Worm (Caenorhabditis elegans) whole organism, L2 larva: ENCODE measurements around the gene W09C2.10.

Experiments
- C34F6.9 ChIP-seq: fragments of 150-350 bp; optimal IDR thresholded peaks from 2 replicates; lab custom pipeline; 2014; ENCODE audit warnings: missing biosample characterization, missing genetic modification characterization
- F13H6.1 ChIP-seq: sonication (generic microtip); optimal IDR thresholded peaks from 2 replicates; lab custom pipeline; 2016; ENCODE audit warnings: missing genetic modification characterization, missing compliant biosample characterization
- R02D3.7 ChIP-seq: fragments of 150-350 bp; optimal IDR thresholded peaks from 2 replicates; lab custom pipeline; 2014; ENCODE audit warnings: missing biosample characterization, missing genetic modification characterization
- ZK546.5 ChIP-seq: sonication (generic microtip); optimal IDR thresholded peaks from 2 replicates; lab custom pipeline; 2017; ENCODE audit warnings: missing biosample characterization, missing genetic modification characterization
- aly-2 ChIP-seq: fragments of 150-350 bp; optimal IDR thresholded peaks from 2 replicates; lab custom pipeline; 2014; ENCODE audit warnings: missing biosample characterization, missing genetic modification characterization
- ama-1 ChIP-seq: fragments of 150-350 bp; optimal IDR thresholded peaks from 2 replicates; lab custom pipeline; 2018; ENCODE audit warnings: inconsistent platforms
- blmp-1 ChIP-seq: sonication (generic microtip); optimal IDR thresholded peaks from 2 replicates; lab custom pipeline; 2017; ENCODE audit warnings: missing genetic modification characterization, mild to moderate bottlenecking, missing compliant biosample characterization, antibody characterized with exemption, moderate library complexity; ENCODE audit not compliant: insufficient read depth
- ceh-16 ChIP-seq: fragments of 150-350 bp; optimal IDR thresholded peaks from 2 replicates; lab custom pipeline; 2014; ENCODE audit warnings: missing biosample characterization, missing genetic modification characterization
- ceh-82 ChIP-seq: fragments of 150-350 bp; optimal IDR thresholded peaks from 2 replicates; lab custom pipeline; 2014; ENCODE audit warnings: missing biosample characterization, missing genetic modification characterization
- crh-2 ChIP-seq: sonication (generic microtip); optimal IDR thresholded peaks from 2 replicates; lab custom pipeline; 2017; ENCODE audit warnings: missing biosample characterization, missing genetic modification characterization
- egl-27 ChIP-seq: sonication (generic microtip); optimal IDR thresholded peaks from 3 replicates; lab custom pipeline; 2017; ENCODE audit warnings: missing biosample characterization, missing genetic modification reagents, missing genetic modification characterization
- elt-1 ChIP-seq: fragments of 150-350 bp; optimal IDR thresholded peaks from 2 replicates; lab custom pipeline; 2014; ENCODE audit warnings: missing biosample characterization, missing genetic modification characterization
- elt-3 ChIP-seq: sonication (generic microtip); optimal IDR thresholded peaks from 2 replicates; lab custom pipeline; 2017; ENCODE audit warnings: missing biosample characterization, missing genetic modification characterization
- fos-1 ChIP-seq: fragments of 150-350 bp; optimal IDR thresholded peaks from 2 replicates; lab custom pipeline; 2014; ENCODE audit warnings: missing biosample characterization, missing genetic modification characterization
- lin-11 ChIP-seq: fragments of 150-350 bp; sonication (generic microtip); optimal IDR thresholded peaks from 2 replicates; lab custom pipeline; 2014; ENCODE audit warnings: missing biosample characterization, missing genetic modification characterization, inconsistent platforms, mixed read lengths
- lsy-2 ChIP-seq, 2 experiments: fragments of 150-350 bp in 1 of 2; sonication (generic microtip) in 1 of 2; optimal IDR thresholded peaks; 2 replicates each; lab custom pipeline; 2014 to 2017; ENCODE audit warnings: missing biosample characterization in 2 of 2, missing genetic modification characterization in 2 of 2
- mbf-1 ChIP-seq: sonication (generic microtip); optimal IDR thresholded peaks from 2 replicates; lab custom pipeline; 2017; ENCODE audit warnings: missing biosample characterization, missing genetic modification characterization
- mdl-1 ChIP-seq, 2 experiments: fragments of 150-350 bp in 1 of 2; sonication (generic microtip) in 1 of 2; optimal IDR thresholded peaks; 2 replicates each; lab custom pipeline; 2017; ENCODE audit warnings: missing biosample characterization in 2 of 2, missing genetic modification characterization in 2 of 2
- nhr-10 ChIP-seq: sonication (generic microtip); optimal IDR thresholded peaks from 2 replicates; lab custom pipeline; 2017; ENCODE audit warnings: missing biosample characterization, missing genetic modification characterization
- nhr-12 ChIP-seq: fragments of 150-350 bp; optimal IDR thresholded peaks from 2 replicates; lab custom pipeline; 2014; ENCODE audit warnings: missing biosample characterization, missing genetic modification characterization
- nhr-129 ChIP-seq: fragments of 150-350 bp; optimal IDR thresholded peaks from 2 replicates; lab custom pipeline; 2014; ENCODE audit warnings: missing biosample characterization, missing genetic modification characterization
- nhr-23 ChIP-seq: fragments of 150-350 bp; optimal IDR thresholded peaks from 2 replicates; lab custom pipeline; 2014; ENCODE audit warnings: missing biosample characterization, missing genetic modification reagents, missing genetic modification characterization
- nhr-25 ChIP-seq: fragments of 150-350 bp; sonication (generic microtip); optimal IDR thresholded peaks from 3 replicates; lab custom pipeline; 2014; ENCODE audit warnings: missing biosample characterization, missing genetic modification characterization
- nhr-6 ChIP-seq: fragments of 150-350 bp; optimal IDR thresholded peaks from 2 replicates; lab custom pipeline; 2014; ENCODE audit warnings: missing biosample characterization, missing genetic modification characterization
- nhr-77 ChIP-seq: fragments of 150-350 bp; optimal IDR thresholded peaks from 2 replicates; lab custom pipeline; 2014; ENCODE audit warnings: missing biosample characterization, missing genetic modification characterization
- skn-1 ChIP-seq: sonication (generic microtip); optimal IDR thresholded peaks from 2 replicates; lab custom pipeline; 2017; ENCODE audit warnings: missing biosample characterization, missing genetic modification characterization
- sma-3 ChIP-seq: sonication (generic microtip); optimal IDR thresholded peaks from 2 replicates; lab custom pipeline; 2016; ENCODE audit warnings: missing genetic modification reagents, missing genetic modification characterization, missing compliant biosample characterization
- sma-9 ChIP-seq, 2 experiments: fragments of 150-350 bp in 1 of 2; sonication (generic microtip) in 1 of 2; optimal IDR thresholded peaks; 2 replicates each; lab custom pipeline; 2014 to 2016; ENCODE audit warnings: missing genetic modification characterization in 2 of 2, mild to moderate bottlenecking in 1 of 2, missing biosample characterization in 1 of 2, missing compliant biosample characterization in 1 of 2, missing genetic modification reagents in 1 of 2, moderate library complexity in 1 of 2
- unc-62 ChIP-seq: fragments of 150-350 bp; optimal IDR thresholded peaks from 2 replicates; lab custom pipeline; 2014; ENCODE audit warnings: missing biosample characterization, missing genetic modification reagents, missing genetic modification characterization
- zag-1 ChIP-seq: fragments of 150-350 bp; optimal IDR thresholded peaks from 2 replicates; lab custom pipeline; 2014; ENCODE audit warnings: missing biosample characterization, missing genetic modification characterization
- ztf-1 ChIP-seq: fragments of 200-800 bp; sonication (Bioruptor generic); conservative IDR thresholded peaks from 2 replicates; pipeline ENCODE4 v1.3.6; 2022; ENCODE audit warnings: missing genetic modification characterization, missing compliant biosample characterization
- ztf-4 ChIP-seq: fragments of 150-350 bp; optimal IDR thresholded peaks from 2 replicates; lab custom pipeline; 2014; ENCODE audit warnings: missing biosample characterization, missing genetic modification characterization

Gene W09C2.10

ce11 chrIV:9643188-9643587 lies 18.3 kb upstream of the W09C2.10 start, which contains the start of gene degl-2:
Gene degl-2 (plus strand): TSS chrIV:9643488.
- no peak for TF ChIP-seq nhr-6 (tag; lab: Kevin White, UChicago)
- no peak for TF ChIP-seq F13H6.1 (tag; lab: Kevin White, UChicago)
- TF ChIP-seq R02D3.7 (tag; lab: Kevin White, UChicago), result no peak
- TF ChIP-seq nhr-10 (tag; lab: Kevin White, UChicago), result no peak
- no peak for TF ChIP-seq egl-27
- no peak for TF ChIP-seq zag-1 (tag; lab: Kevin White, UChicago)
- no peak for TF ChIP-seq ztf-4 (tag; lab: Kevin White, UChicago)
- no peak for TF ChIP-seq mbf-1 (tag; lab: Kevin White, UChicago)
- TF ChIP-seq ztf-1 (GFP tag; lab: Robert Waterston, UW), result no peak
- no peak for TF ChIP-seq ama-1 (lab: Kevin White, UChicago)
- no peak for TF ChIP-seq nhr-23 (tag; lab: Kevin White, UChicago)
- no peak for TF ChIP-seq skn-1
- TF ChIP-seq nhr-129 (tag; lab: Kevin White, UChicago), result no peak
- TF ChIP-seq elt-1 (tag; lab: Kevin White, UChicago), result no peak
- TF ChIP-seq ceh-16 (tag; lab: Kevin White, UChicago), result no peak
- TF ChIP-seq, all 48 proteins: peak for 0

ce11 chrIV:9641925-9642324 lies 17.0 kb upstream of the W09C2.10 start, which contains the start of gene del-2:
Gene del-2 (minus strand): TSS chrIV:9642025.
- TF ChIP-seq ama-1 (lab: Kevin White, UChicago) (no peak), mdl-1 (tag; optimal IDR thresholded peaks at IDR 0.05; lab: Kevin White, UChicago) (no peak), aly-2 (no peak)

- TF ChIP-seq C34F6.9 (tag; lab: Kevin White, UChicago) (no peak), nhr-23 (tag; lab: Kevin White, UChicago) (no peak), ceh-82 (no peak), elt-1 (tag; lab: Kevin White, UChicago) (no peak), ama-1 (lab: Kevin White, UChicago) (no peak), ztf-1 (GFP tag; lab: Robert Waterston, UW) (no peak), lin-11 (no peak), nhr-25 (tag; lab: Kevin White, UChicago) (no peak), sma-3 (GFP tag; lab: Kevin White, UChicago) (no peak)
- TF ChIP-seq, all 48 proteins: peak for 0
These were observed 10.0 kb upstream of the W09C2.10 start, which contains the start of gene mca-1 for ce11 chrIV:9634848-9635247. Gene mca-1 (minus strand): TSS chrIV:9634948.

ce11 chrIV:9633889-9634288 lies 9.0 kb upstream of the W09C2.10 start:
- no peak for TF ChIP-seq nhr-12 (tag; lab: Kevin White, UChicago)
- no peak for TF ChIP-seq elt-3 (tag; lab: Kevin White, UChicago)
- TF ChIP-seq sma-3 (GFP tag; lab: Kevin White, UChicago), result peak; percentile 62
- no peak for TF ChIP-seq crh-2 (tag; lab: Kevin White, UChicago)
- no peak for TF ChIP-seq nhr-77 (tag; lab: Kevin White, UChicago)
- no peak for TF ChIP-seq nhr-25 (tag; lab: Kevin White, UChicago)
- TF ChIP-seq lsy-2 (tag; optimal IDR thresholded peaks at IDR 0.05; lab: Kevin White, UChicago), result no peak
- TF ChIP-seq R02D3.7 (tag; lab: Kevin White, UChicago), result no peak
- no peak for TF ChIP-seq fos-1
- TF ChIP-seq ama-1 (lab: Kevin White, UChicago), result no peak
- no peak for TF ChIP-seq ZK546.5 (tag; lab: Kevin White, UChicago)
- TF ChIP-seq blmp-1, result peak; percentile 54

- TF ChIP-seq nhr-25 (tag; lab: Kevin White, UChicago) (peak; percentile 4), unc-62 (no peak), sma-3 (GFP tag; lab: Kevin White, UChicago) (peak; percentile 15), sma-9 (GFP tag; optimal IDR thresholded peaks at IDR 0.05; lab: Kevin White, UChicago) (peak; percentile 53), sma-9 (tag; optimal IDR thresholded peaks at IDR 0.05; lab: Kevin White, UChicago) (no peak)
These were observed 8.2 kb upstream of the W09C2.10 start for ce11 chrIV:9632966-9633494.
